In the genomic region with DNA sequence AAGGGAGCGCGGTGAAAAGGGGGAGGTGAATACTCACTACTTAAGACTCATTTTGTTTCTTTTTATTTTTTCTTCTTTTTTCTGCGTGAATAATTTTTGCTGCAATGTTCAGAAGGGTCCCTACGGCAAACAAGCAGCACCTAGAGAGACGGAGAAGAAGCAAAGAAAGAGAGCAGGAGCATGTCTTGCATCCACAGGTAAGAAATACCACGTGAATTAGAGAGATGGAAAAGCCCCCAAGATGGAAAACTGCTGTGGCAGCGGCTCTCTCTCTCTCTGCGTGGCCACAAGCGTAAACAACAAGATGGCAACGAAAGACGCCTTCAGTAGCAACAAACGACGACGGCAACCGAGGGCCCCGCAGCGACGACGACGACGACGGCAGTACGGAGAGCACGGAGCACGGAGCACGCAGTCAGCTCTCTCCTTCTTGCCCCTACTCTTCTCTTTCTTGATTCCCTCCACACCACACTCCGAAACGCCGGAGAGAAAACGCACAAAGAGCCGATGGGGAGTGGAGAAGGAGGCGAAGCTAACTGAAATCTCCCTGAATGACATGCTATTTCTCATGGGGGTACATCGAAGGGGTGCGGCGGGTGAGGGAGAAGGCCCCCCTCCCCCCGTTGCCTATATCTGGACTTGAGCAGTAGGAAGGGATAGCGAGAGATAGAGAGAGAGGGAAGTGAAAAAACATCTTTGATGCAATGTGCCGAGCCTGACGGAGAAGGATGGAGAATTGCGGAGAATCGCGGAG, we compare ENCODE assay signal across 3 worm cellular contexts.
TF ChIP-seq lines count a peak whose summit lies in the region.

No protein-coding gene starts in this region.

TF ChIP-seq in whole organism, L2 larva, 48 proteins besides CTCF, POLR2A, EP300 and RAD21 (continued from another document):
- no peak for TF ChIP-seq alr-1 (tag; optimal IDR thresholded peaks at IDR 0.05; lab: Kevin White, UChicago)
- TF ChIP-seq mab-5 (tag; optimal IDR thresholded peaks at IDR 0.05; lab: Kevin White, UChicago), result peak; percentile 80
- TF ChIP-seq nhr-21 (tag; optimal IDR thresholded peaks at IDR 0.05; lab: Kevin White, UChicago), result no peak
- peak; percentile 64 for TF ChIP-seq nhr-129 (tag; optimal IDR thresholded peaks at IDR 0.05; lab: Kevin White, UChicago)
- no peak for TF ChIP-seq snpc-4 (tag; optimal IDR thresholded peaks at IDR 0.05; lab: Kevin White, UChicago)
- TF ChIP-seq lin-39 (tag; optimal IDR thresholded peaks at IDR 0.05; lab: Kevin White, UChicago), result peak; percentile 12
- no peak for TF ChIP-seq unc-62 (GFP tag; optimal IDR thresholded peaks at IDR 0.05; lab: Kevin White, UChicago)
- TF ChIP-seq nhr-23 (tag; optimal IDR thresholded peaks at IDR 0.05; lab: Kevin White, UChicago), result no peak
- TF ChIP-seq R02D3.7 (tag; optimal IDR thresholded peaks at IDR 0.05; lab: Kevin White, UChicago), result no peak
- peak; percentile 48 for TF ChIP-seq unc-39 (tag; optimal IDR thresholded peaks at IDR 0.05; lab: Kevin White, UChicago)
- TF ChIP-seq peb-1 (tag; optimal IDR thresholded peaks at IDR 0.05; lab: Kevin White, UChicago), result no peak
- no peak for TF ChIP-seq skn-1 (tag; optimal IDR thresholded peaks at IDR 0.05; lab: Kevin White, UChicago)
- TF ChIP-seq ZK546.5 (tag; optimal IDR thresholded peaks at IDR 0.05; lab: Kevin White, UChicago), result no peak
- peak; percentile 5 for TF ChIP-seq lin-13 (GFP tag; optimal IDR thresholded peaks at IDR 0.05; lab: Kevin White, UChicago)
- TF ChIP-seq crh-2 (tag; optimal IDR thresholded peaks at IDR 0.05; lab: Kevin White, UChicago), result peak; percentile 51
- peak; percentile 46 for TF ChIP-seq ztf-11 (tag; optimal IDR thresholded peaks at IDR 0.05; lab: Kevin White, UChicago)
- TF ChIP-seq egl-27 (tag; optimal IDR thresholded peaks at IDR 0.05; lab: Kevin White, UChicago), result no peak
- peak; percentile 66 for TF ChIP-seq unc-55 (GFP tag; optimal IDR thresholded peaks at IDR 0.05; lab: Kevin White, UChicago)
- no peak for TF ChIP-seq nhr-11 (tag; optimal IDR thresholded peaks at IDR 0.05; lab: Kevin White, UChicago)
- peak; percentile 88 for TF ChIP-seq zag-1 (tag; optimal IDR thresholded peaks at IDR 0.05; lab: Kevin White, UChicago)
- TF ChIP-seq nhr-10 (tag; optimal IDR thresholded peaks at IDR 0.05; lab: Kevin White, UChicago), result no peak
- no peak for TF ChIP-seq elt-1 (tag; optimal IDR thresholded peaks at IDR 0.05; lab: Kevin White, UChicago)
- peak; percentile 47 for TF ChIP-seq lin-11 (tag; optimal IDR thresholded peaks at IDR 0.05; lab: Kevin White, UChicago)
- peak in 1 of 2 experiments; percentile 51 for TF ChIP-seq mdl-1 (tag; optimal IDR thresholded peaks at IDR 0.05; lab: Kevin White, UChicago)
- TF ChIP-seq C34F6.9 (tag; optimal IDR thresholded peaks at IDR 0.05; lab: Kevin White, UChicago), result peak; percentile 33
- TF ChIP-seq F13H6.1 (tag; optimal IDR thresholded peaks at IDR 0.05; lab: Kevin White, UChicago), result peak; percentile 86
- no peak for TF ChIP-seq mbf-1 (tag; optimal IDR thresholded peaks at IDR 0.05; lab: Kevin White, UChicago)
- TF ChIP-seq sem-4 (tag; optimal IDR thresholded peaks at IDR 0.05; lab: Kevin White, UChicago), result peak; percentile 51

TF ChIP-seq in whole organism, L4 larva, 104 proteins besides CTCF, POLR2A, EP300 and RAD21 (continued from another document):
- TF ChIP-seq F10B5.3 (tag; optimal IDR thresholded peaks at IDR 0.05; lab: Kevin White, UChicago) (no peak), rbr-2 (tag; optimal IDR thresholded peaks at IDR 0.05; lab: Kevin White, UChicago) (peak; percentile 88), daf-19 (GFP tag; conservative IDR thresholded peaks at IDR 0.05; lab: Robert Waterston, UW) (0 out of 2 replicates have a peak, but pooled peaks have one; percentile 12), set-16 (GFP tag; IDR thresholded peaks at IDR 0.05; lab: Robert Waterston, UW) (peak; percentile 93), nhr-25 (tag; optimal IDR thresholded peaks at IDR 0.05; lab: Kevin White, UChicago; ENCODE audit: borderline replicate concordance, insufficient read depth) (no peak), F44E2.7 (GFP tag; IDR thresholded peaks at IDR 0.05; lab: Robert Waterston, UW) (no peak), ceh-28 (tag; optimal IDR thresholded peaks at IDR 0.05; lab: Kevin White, UChicago) (no peak), aha-1 (tag; lab: Kevin White, UChicago) (peak; percentile 83), Y5F2A.4 (GFP tag; optimal IDR thresholded peaks at IDR 0.05; lab: Kevin White, UChicago) (no peak), ceh-32 (tag; optimal IDR thresholded peaks at IDR 0.05; lab: Kevin White, UChicago; ENCODE audit: poor library complexity) (peak; percentile 30), lir-3 (tag; optimal IDR thresholded peaks at IDR 0.05; lab: Kevin White, UChicago) (no peak), egl-43 (GFP tag; IDR thresholded peaks at IDR 0.05; lab: Robert Waterston, UW) (no peak; the same call in 1 of the 2 replicates), mdl-1 (tag; optimal IDR thresholded peaks at IDR 0.05; lab: Kevin White, UChicago) (peak in 1 of 2 experiments; percentile 27), dve-1 (tag; optimal IDR thresholded peaks at IDR 0.05; lab: Kevin White, UChicago; ENCODE audit: insufficient read depth) (no peak), Y105C5A.15 (GFP tag; IDR thresholded peaks at IDR 0.05; lab: Robert Waterston, UW) (no peak), lin-39 (tag; optimal IDR thresholded peaks at IDR 0.05; lab: Kevin White, UChicago) (no peak), mes-2 (tag; optimal IDR thresholded peaks at IDR 0.05; lab: Kevin White, UChicago; ENCODE audit: poor library complexity, severe bottlenecking) (peak; percentile 12), ctbp-1 (GFP tag; IDR thresholded peaks at IDR 0.05; lab: Robert Waterston, UW) (0 out of 2 replicates have a peak, but pooled peaks have one; percentile 54), cey-2 (tag; optimal IDR thresholded peaks at IDR 0.05; lab: Kevin White, UChicago; ENCODE audit: borderline replicate concordance, insufficient read depth) (no peak), fkh-10 (GFP tag; optimal IDR thresholded peaks at IDR 0.05; lab: Kevin White, UChicago) (peak; percentile 49), lim-7 (GFP tag; IDR thresholded peaks at IDR 0.05; lab: Robert Waterston, UW) (no peak), mep-1 (tag; optimal IDR thresholded peaks at IDR 0.05; lab: Kevin White, UChicago) (peak; percentile 63), unc-62 (GFP tag; optimal IDR thresholded peaks at IDR 0.05 in 1 of 2; lab: Kevin White, UChicago) (peak in 1 of 2 experiments; percentile 99), unc-62 (tag; optimal IDR thresholded peaks at IDR 0.05; lab: Kevin White, UChicago) (no peak), spr-1 (tag; optimal IDR thresholded peaks at IDR 0.05; lab: Kevin White, UChicago) (peak; percentile 6), vab-7 (GFP tag; IDR thresholded peaks at IDR 0.05; lab: Robert Waterston, UW) (no peak), F37D6.2 (tag; optimal IDR thresholded peaks at IDR 0.05; lab: Kevin White, UChicago) (peak; percentile 82)

TF ChIP-seq in whole organism, late embryonic, 69 proteins besides CTCF, POLR2A, EP300 and RAD21 (continued from another document):
- TF ChIP-seq pag-3 (tag; optimal IDR thresholded peaks at IDR 0.05; lab: Kevin White, UChicago; ENCODE audit: borderline replicate concordance), result no peak
- TF ChIP-seq sdc-2 (tag; optimal IDR thresholded peaks at IDR 0.05; lab: Kevin White, UChicago), result peak; percentile 71
- TF ChIP-seq fkh-6 (tag; optimal IDR thresholded peaks at IDR 0.05; lab: Kevin White, UChicago), result peak; percentile 37
- TF ChIP-seq pat-9 (tag; optimal IDR thresholded peaks at IDR 0.05; lab: Kevin White, UChicago), result no peak
- no peak for TF ChIP-seq ttx-3 (tag; optimal IDR thresholded peaks at IDR 0.05; lab: Kevin White, UChicago)
- peak; percentile 8 for TF ChIP-seq T23F11.4 (GFP tag; optimal IDR thresholded peaks at IDR 0.05; lab: Kevin White, UChicago)
- peak; percentile 50 for TF ChIP-seq ceh-19 (GFP tag; optimal IDR thresholded peaks at IDR 0.05; lab: Kevin White, UChicago)
- no peak for TF ChIP-seq fkh-10 (GFP tag; optimal IDR thresholded peaks at IDR 0.05; lab: Kevin White, UChicago)
- no peak for TF ChIP-seq ceh-30 (tag; optimal IDR thresholded peaks at IDR 0.05; lab: Kevin White, UChicago)
- TF ChIP-seq elt-4 (tag; optimal IDR thresholded peaks at IDR 0.05; lab: Kevin White, UChicago), result no peak
- peak; percentile 31 for TF ChIP-seq hlh-8 (tag; optimal IDR thresholded peaks at IDR 0.05; lab: Kevin White, UChicago)
- peak; percentile 38 for TF ChIP-seq syd-9 (tag; optimal IDR thresholded peaks at IDR 0.05; lab: Kevin White, UChicago)
- peak; percentile 76 for TF ChIP-seq ceh-14 (tag; optimal IDR thresholded peaks at IDR 0.05; lab: Kevin White, UChicago)
- TF ChIP-seq lim-6 (tag; optimal IDR thresholded peaks at IDR 0.05; lab: Kevin White, UChicago), result peak; percentile 34
- TF ChIP-seq ceh-18 (tag; optimal IDR thresholded peaks at IDR 0.05; lab: Kevin White, UChicago), result peak; percentile 90
- TF ChIP-seq C08G9.2 (tag; optimal IDR thresholded peaks at IDR 0.05; lab: Kevin White, UChicago), result peak; percentile 55
